Worm (Caenorhabditis elegans): ENCODE data around the gene fbxc-15.
"Not testable (repeated sequence)": the region's sequence is repeated elsewhere in the genome, so short reads cannot be mapped to it uniquely, and the experiment has no call there.

Gene fbxc-15

ce11 chrII:1006375-1006774 lies 27.2 kb downstream of the fbxc-15 start, which contains the start of gene F45D11.14:
TSS of gene F45D11.14 (minus strand) at chrII:1006475.
- not testable (repeated sequence) for TF ChIP-seq pes-1 (GFP tag; IDR thresholded peaks at IDR 0.05); hnd-1 (tag; optimal IDR thresholded peaks at IDR 0.05); tra-4 (tag; optimal IDR thresholded peaks at IDR 0.05)

- TF ChIP-seq hnd-1 (tag; optimal IDR thresholded peaks at IDR 0.05); scrt-1 (GFP tag; IDR thresholded peaks at IDR 0.05); aly-1 (tag; optimal IDR thresholded peaks at IDR 0.05): not testable (repeated sequence)
These were observed 45.5 kb downstream of the fbxc-15 start, which contains the start of gene btb-11 for ce11 chrII:1024684-1025083. TSS of gene btb-11 (minus strand) at chrII:1024784.

ce11 chrII:1026670-1027069 lies 47.4 kb downstream of the fbxc-15 start, which contains the start of gene M01D1.12:
TSS of gene M01D1.12 (plus strand) at chrII:1026970.
- no peak for TF ChIP-seq B0310.2 (tag; optimal IDR thresholded peaks at IDR 0.05)
- TF ChIP-seq flt-1 (GFP tag; IDR thresholded peaks at IDR 0.05) = no peak
- no peak for TF ChIP-seq hmg-4 (GFP tag; optimal IDR thresholded peaks at IDR 0.05)
- no peak for TF ChIP-seq ceh-36 (tag; optimal IDR thresholded peaks at IDR 0.05)
- TF ChIP-seq F13C5.2 (tag; optimal IDR thresholded peaks at IDR 0.05) = no peak
- no peak for TF ChIP-seq ceh-13 (GFP tag; optimal IDR thresholded peaks at IDR 0.05)
- TF ChIP-seq scrt-1 (GFP tag; IDR thresholded peaks at IDR 0.05) = no peak
- no peak for TF ChIP-seq ets-7 (tag; optimal IDR thresholded peaks at IDR 0.05)
- TF ChIP-seq pes-1 (GFP tag; IDR thresholded peaks at IDR 0.05) = no peak
- TF ChIP-seq hnd-1 (tag; optimal IDR thresholded peaks at IDR 0.05) = no peak
- TF ChIP-seq sea-1 (GFP tag; conservative IDR thresholded peaks at IDR 0.05) = no peak
- TF ChIP-seq hmbx-1 (tag; optimal IDR thresholded peaks at IDR 0.05) = no peak
- no peak for TF ChIP-seq tbx-11 (GFP tag; IDR thresholded peaks at IDR 0.05)
- TF ChIP-seq aly-1 (tag; optimal IDR thresholded peaks at IDR 0.05) = no peak
- no peak for TF ChIP-seq tbx-37 (GFP tag; conservative IDR thresholded peaks at IDR 0.05)
- TF ChIP-seq ama-1 (optimal IDR thresholded peaks at IDR 0.05) = no peak
- no peak for TF ChIP-seq tra-4 (tag; optimal IDR thresholded peaks at IDR 0.05)

ce11 chrII:1028602-1029001 lies 49.4 kb downstream of the fbxc-15 start, which contains the start of gene math-34:
TSS of gene math-34 (plus strand) at chrII:1028972.
- TF ChIP-seq sea-1 (GFP tag; conservative IDR thresholded peaks at IDR 0.05) = no peak
- no peak for TF ChIP-seq flt-1 (GFP tag; IDR thresholded peaks at IDR 0.05)
